Worm (Caenorhabditis elegans) whole organism, L4/young adult: ENCODE data around the gene T05C12.4.

Source experiments
- W03F9.2 ChIP-seq: fragments of 150-350 bp; optimal IDR thresholded peaks from 2 replicates; lab custom pipeline; 2014; ENCODE audit warnings: missing biosample characterization, missing genetic modification characterization
- dao-5 ChIP-seq: sonication (generic microtip); optimal IDR thresholded peaks from 2 replicates; lab custom pipeline; 2016; ENCODE audit warnings: missing genotype, missing genetic modification characterization, moderate library complexity, missing compliant biosample characterization

DNA sequence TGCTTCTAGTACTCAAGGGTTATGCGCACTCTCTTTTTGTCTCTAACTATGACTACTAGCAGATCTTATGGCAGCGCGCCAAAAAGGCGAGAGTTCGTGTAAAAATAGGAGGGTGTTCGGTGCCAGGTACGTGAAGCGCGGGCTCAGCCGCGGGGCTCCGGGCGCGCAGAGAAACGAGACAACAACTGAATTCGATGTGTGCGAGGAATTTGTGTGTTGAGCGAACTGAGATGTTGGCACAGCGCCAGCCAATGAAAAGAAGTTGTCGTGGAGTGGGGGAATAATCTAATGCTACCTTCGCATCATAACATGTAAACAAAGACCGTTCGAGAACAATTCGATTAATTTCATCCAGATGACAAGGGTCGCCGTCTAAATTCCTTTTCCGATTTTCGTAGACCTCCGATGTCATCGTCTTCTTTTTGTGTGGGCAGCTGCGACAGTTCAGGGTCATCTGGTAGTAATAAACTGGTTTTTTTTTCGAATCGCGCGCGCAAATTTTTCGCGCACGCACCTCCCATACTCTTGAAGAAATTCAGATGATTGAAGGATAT is 48.7 kb downstream of the T05C12.4 start:
- TF ChIP-seq dao-5 (tag; lab: Kevin White, UChicago) (no peak), W03F9.2 (tag; lab: Kevin White, UChicago) (no peak)
